Fruit fly (Drosophila melanogaster) whole organism, embryonic: Measurements from ENCODE around the gene Adgf-C.

Experiments used
- ATbp ChIP-seq: fragments of 200-800 bp; sonication (Bioruptor generic); optimal IDR thresholded peaks from 2 replicates; lab custom pipeline; 2017; ENCODE audit warnings: missing biosample characterization, mild to moderate bottlenecking, missing genetic modification characterization, missing genetic modification reagents
- CG10209 ChIP-seq: fragments of 200-800 bp; sonication (Bioruptor generic); optimal IDR thresholded peaks from 3 replicates; lab custom pipeline; 2017; ENCODE audit warnings: missing biosample characterization, mild to moderate bottlenecking, missing genetic modification characterization, missing genetic modification reagents
- CG10274 ChIP-seq: fragments of 200-800 bp; sonication (Bioruptor generic); optimal IDR thresholded peaks from 3 replicates; lab custom pipeline; 2017; ENCODE audit warnings: missing biosample characterization, mild to moderate bottlenecking, missing genetic modification characterization
- CG10543 ChIP-seq: fragments of 200-800 bp; sonication (Bioruptor generic); optimal IDR thresholded peaks from 3 replicates; lab custom pipeline; 2017; ENCODE audit warnings: missing biosample characterization, mild to moderate bottlenecking, missing genetic modification characterization, moderate library complexity
- CG15696 ChIP-seq: fragments of 200-800 bp; sonication (Bioruptor generic); optimal IDR thresholded peaks from 2 replicates; lab custom pipeline; 2019; ENCODE audit warnings: missing biosample characterization, mild to moderate bottlenecking, missing genetic modification characterization, moderate library complexity
- CG17186 ChIP-seq: fragments of 200-800 bp; sonication (Bioruptor generic); optimal IDR thresholded peaks from 3 replicates; lab custom pipeline; 2017; ENCODE audit warnings: missing biosample characterization, missing genetic modification reagents, missing genetic modification characterization
- CG17912 ChIP-seq: fragments of 200-800 bp; sonication (Bioruptor generic); optimal IDR thresholded peaks from 2 replicates; lab custom pipeline; 2018; ENCODE audit warnings: missing biosample characterization, mild to moderate bottlenecking, missing genetic modification characterization
- CG18619 ChIP-seq: fragments of 200-800 bp; sonication (Bioruptor generic); optimal IDR thresholded peaks from 3 replicates; lab custom pipeline; 2017; ENCODE audit warnings: missing biosample characterization, mild to moderate bottlenecking, missing genetic modification characterization
- CG2120 ChIP-seq: fragments of 200-800 bp; sonication (Bioruptor generic); optimal IDR thresholded peaks from 3 replicates; lab custom pipeline; 2016; ENCODE audit warnings: missing biosample characterization, missing genetic modification characterization
- CG31224 ChIP-seq: fragments of 200-800 bp; sonication (Bioruptor generic); IDR thresholded peaks from 2 replicates; pipeline ENCODE4 v1.3.6; 2022; ENCODE audit warnings: missing biosample characterization, missing genetic modification characterization
- CG34376 ChIP-seq: fragments of 200-800 bp; sonication (Bioruptor generic); optimal IDR thresholded peaks from 2 replicates; lab custom pipeline; 2018; ENCODE audit warnings: missing biosample characterization, mild to moderate bottlenecking, missing genetic modification characterization
- CG4282 ChIP-seq: fragments of 200-800 bp; sonication (Bioruptor generic); optimal IDR thresholded peaks from 2 replicates; lab custom pipeline; 2016; ENCODE audit warnings: missing biosample characterization, missing genetic modification characterization
- CG4707 ChIP-seq: fragments of 200-800 bp; sonication (Bioruptor generic); optimal IDR thresholded peaks from 2 replicates; lab custom pipeline; 2018; ENCODE audit warnings: missing biosample characterization, mild to moderate bottlenecking, missing genetic modification characterization, moderate library complexity
- CG6683 ChIP-seq: fragments of 200-800 bp; sonication (Bioruptor generic); optimal IDR thresholded peaks from 2 replicates; lab custom pipeline; 2017; ENCODE audit warnings: missing biosample characterization, mild to moderate bottlenecking, missing genetic modification characterization, missing genetic modification reagents
- CG6813 ChIP-seq: fragments of 200-800 bp; sonication (Bioruptor generic); optimal IDR thresholded peaks from 2 replicates; lab custom pipeline; 2017; ENCODE audit warnings: missing biosample characterization, missing genetic modification characterization, mild to moderate bottlenecking, moderate library complexity, missing genetic modification reagents
- CG7357 ChIP-seq: fragments of 200-800 bp; sonication (Bioruptor generic); IDR thresholded peaks from 3 replicates; pipeline ENCODE4 v1.3.6; 2022; ENCODE audit warnings: missing biosample characterization, missing genetic modification characterization
- CG7556 ChIP-seq: fragments of 200-800 bp; sonication (Bioruptor generic); optimal IDR thresholded peaks from 2 replicates; lab custom pipeline; 2017; ENCODE audit warnings: missing biosample characterization, mild to moderate bottlenecking, missing genetic modification characterization
- CG7786 ChIP-seq: fragments of 200-800 bp; sonication (Bioruptor generic); optimal IDR thresholded peaks from 2 replicates; lab custom pipeline; 2016; ENCODE audit warnings: missing biosample characterization, missing genetic modification characterization
- CG7963 ChIP-seq: fragments of 200-800 bp; sonication (Bioruptor generic); IDR thresholded peaks from 3 replicates; pipeline ENCODE4 v1.3.6; 2022; ENCODE audit warnings: missing biosample characterization, missing genetic modification characterization; ENCODE audit not compliant: partially characterized antibody
- CG8281 ChIP-seq: fragments of 200-800 bp; sonication (Bioruptor generic); optimal IDR thresholded peaks from 2 replicates; lab custom pipeline; 2018; ENCODE audit warnings: missing biosample characterization, mild to moderate bottlenecking, missing genetic modification characterization, moderate library complexity
- Chrac-16 ChIP-seq: fragments of 200-800 bp; sonication (Bioruptor generic); optimal IDR thresholded peaks from 3 replicates; lab custom pipeline; 2016; ENCODE audit warnings: missing biosample characterization, missing genetic modification characterization
- Dad ChIP-seq: fragments of 200-800 bp; sonication (Bioruptor generic); optimal IDR thresholded peaks from 3 replicates; lab custom pipeline; 2016; ENCODE audit warnings: missing biosample characterization, missing genetic modification characterization
- Deaf1 ChIP-seq: fragments of 200-800 bp; optimal IDR thresholded peaks from 3 replicates; lab custom pipeline; 2019; ENCODE audit warnings: missing biosample characterization, mild to moderate bottlenecking, missing genetic modification characterization, moderate library complexity
- Dip3 ChIP-seq: fragments of 200-800 bp; sonication (Bioruptor generic); optimal IDR thresholded peaks from 3 replicates; lab custom pipeline; 2016; ENCODE audit warnings: missing biosample characterization, missing genetic modification characterization
- Dref ChIP-seq: fragments of 200-800 bp; sonication (Bioruptor generic); IDR thresholded peaks from 2 replicates; pipeline ENCODE4 v1.3.6; 2022; ENCODE audit warnings: missing biosample characterization, missing genetic modification characterization
- Drgx ChIP-seq: fragments of 200-800 bp; sonication (Bioruptor generic); IDR thresholded peaks from 2 replicates; pipeline ENCODE4 v1.3.6; 2022; ENCODE audit warnings: missing biosample characterization, missing genetic modification characterization
- Hand ChIP-seq: fragments of 200-800 bp; sonication (Bioruptor generic); optimal IDR thresholded peaks from 2 replicates; lab custom pipeline; 2017; ENCODE audit warnings: mild to moderate bottlenecking, missing biosample characterization, missing genetic modification reagents, missing genetic modification characterization
- MTF-1 ChIP-seq: fragments of 200-800 bp; sonication (Bioruptor generic); optimal IDR thresholded peaks from 2 replicates; lab custom pipeline; 2018; ENCODE audit warnings: missing biosample characterization, mild to moderate bottlenecking, missing genetic modification characterization, borderline replicate concordance
- Nf-YA ChIP-seq: fragments of 200-800 bp; sonication (Bioruptor generic); IDR thresholded peaks from 2 replicates; pipeline ENCODE4 v1.3.6; 2022; ENCODE audit warnings: missing biosample characterization, missing genetic modification characterization
- Opbp ChIP-seq: fragments of 200-800 bp; sonication (Bioruptor generic); IDR thresholded peaks from 3 replicates; pipeline ENCODE4 v1.3.6; 2022; ENCODE audit warnings: missing biosample characterization, missing genetic modification characterization; ENCODE audit not compliant: partially characterized antibody
- Vsx1 ChIP-seq: fragments of 200-800 bp; sonication (Bioruptor generic); optimal IDR thresholded peaks from 2 replicates; lab custom pipeline; 2017; ENCODE audit warnings: missing biosample characterization, mild to moderate bottlenecking, missing genetic modification characterization, missing genetic modification reagents
- ab ChIP-seq: fragments of 200-800 bp; sonication (Bioruptor generic); optimal IDR thresholded peaks from 2 replicates; lab custom pipeline; 2016; ENCODE audit warnings: missing biosample characterization, missing genetic modification characterization
- bcd ChIP-seq: fragments of 200-800 bp; sonication (Bioruptor generic); optimal IDR thresholded peaks from 2 replicates; lab custom pipeline; 2017; ENCODE audit warnings: missing biosample characterization, mild to moderate bottlenecking, missing genetic modification characterization
- bsh ChIP-seq, 2 experiments: fragments of 200-800 bp; sonication (Bioruptor generic); optimal IDR thresholded peaks; 2 replicates each; lab custom pipeline; 2017 to 2018; ENCODE audit warnings: mild to moderate bottlenecking in 2 of 2, missing biosample characterization in 2 of 2, missing genetic modification characterization in 2 of 2, moderate library complexity in 1 of 2
- btn ChIP-seq: fragments of 200-800 bp; sonication (Bioruptor generic); optimal IDR thresholded peaks from 2 replicates; lab custom pipeline; 2016; ENCODE audit warnings: missing biosample characterization, missing genetic modification characterization
- dan ChIP-seq: fragments of 200-800 bp; sonication (Bioruptor generic); IDR thresholded peaks from 2 replicates; pipeline ENCODE4 v1.3.6; 2022; ENCODE audit warnings: missing biosample characterization, missing genetic modification characterization
- grau ChIP-seq: fragments of 200-800 bp; optimal IDR thresholded peaks from 3 replicates; lab custom pipeline; 2019; ENCODE audit warnings: missing biosample characterization, mild to moderate bottlenecking, missing genetic modification characterization, moderate library complexity
- gsb-n ChIP-seq: fragments of 200-800 bp; sonication (Bioruptor generic); optimal IDR thresholded peaks from 3 replicates; lab custom pipeline; 2018; ENCODE audit warnings: missing biosample characterization, mild to moderate bottlenecking, missing genetic modification characterization
- gt ChIP-seq: fragments of 200-800 bp; sonication (Bioruptor generic); IDR thresholded peaks from 2 replicates; pipeline ENCODE4 v1.3.6; 2022; ENCODE audit warnings: missing biosample characterization, missing genetic modification characterization
- ken ChIP-seq: fragments of 200-800 bp; sonication (Bioruptor generic); IDR thresholded peaks from 3 replicates; pipeline ENCODE4 v1.3.6; 2022; ENCODE audit warnings: missing biosample characterization, missing genetic modification characterization
- lola ChIP-seq, 3 experiments: fragments of >200 bp in 2 of 3; fragments of 200-800 bp in 1 of 3; sonication (Bioruptor generic) in 1 of 3; optimal IDR thresholded peaks; 2 replicates each; lab custom pipeline; 2017 to 2019; ENCODE audit warnings: missing biosample characterization in 3 of 3, missing genetic modification characterization in 3 of 3, mild to moderate bottlenecking in 1 of 3, moderate library complexity in 1 of 3
- sens-2 ChIP-seq: fragments of 200-800 bp; sonication (Bioruptor generic); IDR thresholded peaks from 2 replicates; pipeline ENCODE4 v1.3.6; 2022; ENCODE audit warnings: missing biosample characterization, missing genetic modification characterization
- shn ChIP-seq: fragments of 200-800 bp; sonication (Bioruptor generic); optimal IDR thresholded peaks from 3 replicates; lab custom pipeline; 2016; ENCODE audit warnings: missing biosample characterization, missing genetic modification characterization
- sisA ChIP-seq: fragments of 200-800 bp; sonication (Bioruptor generic); IDR thresholded peaks from 2 replicates; pipeline ENCODE4 v1.3.6; 2022; ENCODE audit warnings: missing biosample characterization, missing genetic modification characterization
- slp2 ChIP-seq: fragments of 200-800 bp; sonication (Bioruptor generic); optimal IDR thresholded peaks from 2 replicates; lab custom pipeline; 2016; ENCODE audit warnings: missing biosample characterization, missing genetic modification characterization
- stc ChIP-seq: fragments of 200-800 bp; sonication (Bioruptor generic); IDR thresholded peaks from 2 replicates; pipeline ENCODE4 v1.3.6; 2022; ENCODE audit warnings: missing biosample characterization, missing genetic modification characterization
- tgo ChIP-seq: fragments of 200-800 bp; sonication (Bioruptor generic); IDR thresholded peaks from 3 replicates; pipeline ENCODE4 v1.3.6; 2022; ENCODE audit warnings: missing biosample characterization, missing genetic modification characterization
- tio ChIP-seq: fragments of 200-800 bp; sonication (Bioruptor generic); optimal IDR thresholded peaks from 2 replicates; lab custom pipeline; 2017; ENCODE audit warnings: missing biosample characterization, missing genetic modification characterization, inconsistent platforms

Adgf-C gene

dm6 chr3R:13683624-13684568 lies 22.7 kb upstream of the Adgf-C start, which contains the start of gene flfl (continued):
- TF ChIP-seq CG8281 (tag; lab: Kevin White, UChicago): no peak
- no peak for TF ChIP-seq tgo (GFP tag; lab: Robert Waterston, UW)
- TF ChIP-seq ken (GFP tag; lab: Robert Waterston, UW): no peak
- TF ChIP-seq gsb-n (tag; lab: Kevin White, UChicago): no peak
- TF ChIP-seq CG7786 (GFP tag; lab: Kevin White, UChicago): peak; percentile 37
- no peak for TF ChIP-seq Opbp
- TF ChIP-seq btn (GFP tag; lab: Kevin White, UChicago): peak; percentile 6
- TF ChIP-seq sens-2 (GFP tag; lab: Robert Waterston, UW): no peak
- peak; percentile 9 for TF ChIP-seq CG7556 (GFP tag; lab: Kevin White, UChicago)
- no peak for TF ChIP-seq CG4282
- TF ChIP-seq Chrac-16 (GFP tag; lab: Kevin White, UChicago): no peak
- no peak for TF ChIP-seq CG15696
- peak; percentile 18 for TF ChIP-seq slp2
- TF ChIP-seq Dref (GFP tag; lab: Robert Waterston, UW): no peak
- no peak for TF ChIP-seq grau (tag; lab: Kevin White, UChicago)
- TF ChIP-seq CG34376 (GFP tag; lab: Kevin White, UChicago): peak; percentile 54
- peak; percentile 0 for TF ChIP-seq MTF-1
- no peak for TF ChIP-seq Nf-YA (GFP tag; lab: Robert Waterston, UW)
- no peak for TF ChIP-seq Deaf1 (tag; lab: Kevin White, UChicago)
- TF ChIP-seq stc: no peak
- no peak for TF ChIP-seq tio (GFP tag; lab: Kevin White, UChicago)
- TF ChIP-seq Hand (GFP tag; lab: Kevin White, UChicago): peak; percentile 48
- no peak for TF ChIP-seq ATbp (GFP tag; lab: Kevin White, UChicago)
- TF ChIP-seq Vsx1 (GFP tag; lab: Kevin White, UChicago): no peak
- no peak for TF ChIP-seq Drgx (GFP tag; lab: Robert Waterston, UW)
- TF ChIP-seq sisA (GFP tag; lab: Robert Waterston, UW): no peak
- TF ChIP-seq Dip3 (GFP tag; lab: Kevin White, UChicago): no peak
- TF ChIP-seq CG10543: peak; percentile 10
- peak; percentile 30 for TF ChIP-seq CG6813
- no peak for TF ChIP-seq gt (GFP tag; lab: Robert Waterston, UW)
- TF ChIP-seq shn (GFP tag; lab: Kevin White, UChicago): no peak
- no peak for TF ChIP-seq CG31224
- TF ChIP-seq CG10274 (GFP tag; lab: Kevin White, UChicago): no peak
- no peak for TF ChIP-seq lola (GFP tag; optimal IDR thresholded peaks at IDR 0.05; lab: Kevin White, UChicago)
- no peak for TF ChIP-seq Dad (GFP tag; lab: Kevin White, UChicago)
- peak; percentile 75 for TF ChIP-seq CG17186 (GFP tag; lab: Kevin White, UChicago)
- peak; percentile 29 for TF ChIP-seq bcd (GFP tag; lab: Kevin White, UChicago)
- TF ChIP-seq CG18619 (GFP tag; lab: Kevin White, UChicago): peak; percentile 23
- TF ChIP-seq dan: no peak
- no peak for TF ChIP-seq CG4707
- TF ChIP-seq bsh (GFP tag; optimal IDR thresholded peaks at IDR 0.05; lab: Kevin White, UChicago): peak in 1 of 2 experiments; percentile 4
- TF ChIP-seq CG6683 (GFP tag; lab: Kevin White, UChicago): no peak
- TF ChIP-seq CG10209 (GFP tag; lab: Kevin White, UChicago): no peak
- TF ChIP-seq CG17912 (GFP tag; lab: Kevin White, UChicago): no peak
- TF ChIP-seq ab (GFP tag; lab: Kevin White, UChicago): no peak
- peak; percentile 33 for TF ChIP-seq CG2120 (GFP tag; lab: Kevin White, UChicago)
- no peak for TF ChIP-seq CG7963 (GFP tag; lab: Robert Waterston, UW)
- no peak for TF ChIP-seq CG7357 (GFP tag; lab: Robert Waterston, UW)
